Fruit fly (Drosophila melanogaster) whole organism: ENCODE measurements around the gene CG14960.

Source experiments
- CG8478 ChIP-seq: fragments of >200 bp; optimal IDR thresholded peaks from 2 replicates; lab custom pipeline; 2018; ENCODE audit warnings: inconsistent platforms
- Dll ChIP-seq: fragments of >200 bp; optimal IDR thresholded peaks from 2 replicates; lab custom pipeline; 2017
- EcR ChIP-seq, 2 experiments: fragments of >200 bp; optimal IDR thresholded peaks; 2 replicates each; lab custom pipeline; 2017; ENCODE audit warnings: missing biosample characterization in 2 of 2, missing genetic modification characterization in 2 of 2, missing genetic modification reagents in 2 of 2
- pan ChIP-seq: fragments of >200 bp; optimal IDR thresholded peaks from 2 replicates; lab custom pipeline; 2017
- psq ChIP-seq: fragments of >200 bp; optimal IDR thresholded peaks from 2 replicates; lab custom pipeline; 2017
- usp ChIP-seq: fragments of >200 bp; optimal IDR thresholded peaks from 2 replicates; lab custom pipeline; 2017; ENCODE audit warnings: missing biosample characterization, missing genetic modification characterization, mixed read lengths

DNA sequence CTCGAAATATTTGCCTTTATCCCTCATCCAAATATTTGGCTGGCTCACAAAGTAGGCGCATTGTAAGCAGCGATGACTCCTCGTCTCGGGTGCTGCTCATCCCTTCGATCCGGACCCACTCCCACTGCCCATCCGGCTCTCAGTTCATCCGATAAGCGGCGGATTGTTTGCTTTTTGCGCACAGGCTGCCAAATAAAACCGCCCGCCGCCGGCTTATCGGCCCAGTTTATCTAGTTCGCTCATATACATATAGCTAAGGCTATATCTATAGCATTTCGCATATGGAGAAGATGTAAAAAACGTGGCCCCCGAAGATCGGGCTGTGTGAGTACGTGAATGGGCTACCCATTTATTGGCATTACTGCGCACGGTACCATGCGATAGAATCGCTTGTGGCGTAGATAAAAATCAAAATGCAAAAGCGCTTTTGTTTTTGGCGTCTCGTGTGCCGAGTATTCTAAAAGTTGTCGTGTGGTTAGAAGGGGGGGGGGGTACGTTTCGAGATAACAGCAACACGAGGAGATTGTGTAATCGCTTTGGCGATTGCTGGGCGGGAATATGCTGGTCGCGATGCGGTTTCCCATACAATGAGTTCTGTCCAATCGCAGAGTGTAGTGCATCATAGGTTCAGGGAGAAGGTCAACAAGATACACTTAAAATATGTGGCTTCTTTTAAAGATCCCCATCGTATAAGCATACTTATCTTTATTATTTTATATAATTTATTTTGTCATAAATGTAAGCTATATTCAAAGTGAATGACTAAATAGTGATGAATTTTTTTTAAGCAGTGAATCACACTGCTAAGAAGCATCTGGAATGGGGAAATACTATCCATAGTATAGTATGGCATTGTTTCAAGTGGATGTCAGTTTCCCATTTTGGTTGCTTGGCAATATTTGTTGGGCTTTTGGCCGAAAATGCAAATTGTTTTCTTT lies 38.1 kb downstream of the CG14960 start:
- TF ChIP-seq usp (GFP tag; lab: Kevin White, UChicago), result no peak
- TF ChIP-seq CG8478 (lab: Kevin White, UChicago), result no peak
- no peak for TF ChIP-seq Dll (lab: Kevin White, UChicago)
- no peak for TF ChIP-seq psq (lab: Kevin White, UChicago)
- TF ChIP-seq EcR (GFP tag; optimal IDR thresholded peaks at IDR 0.05; lab: Kevin White, UChicago), result no peak
- TF ChIP-seq pan (lab: Kevin White, UChicago), result no peak
